Fruit fly (Drosophila melanogaster) whole organism, pupa: ENCODE measurements around the gene CG33263.

Experiments
- CG14655 ChIP-seq: fragments of 200-800 bp; sonication (Bioruptor generic); optimal IDR thresholded peaks from 3 replicates; lab custom pipeline; 2017; ENCODE audit warnings: mild to moderate bottlenecking, missing biosample characterization, missing genetic modification reagents, missing genetic modification characterization
- CG15710 ChIP-seq: fragments of 200-800 bp; sonication (Bioruptor generic); optimal IDR thresholded peaks from 2 replicates; lab custom pipeline; 2018; ENCODE audit warnings: missing biosample characterization, mild to moderate bottlenecking, missing genetic modification characterization, moderate library complexity
- CG34367 ChIP-seq: fragments of 200-800 bp; sonication (Bioruptor generic); optimal IDR thresholded peaks from 2 replicates; lab custom pipeline; 2018; ENCODE audit warnings: missing biosample characterization, mild to moderate bottlenecking, missing genetic modification characterization
- CG4496 ChIP-seq: fragments of 200-800 bp; sonication (Bioruptor generic); IDR thresholded peaks from 3 replicates; pipeline ENCODE4 v1.3.6; 2022; ENCODE audit warnings: missing biosample characterization, missing genetic modification characterization
- CG8301 ChIP-seq: fragments of 200-800 bp; sonication (Bioruptor generic); optimal IDR thresholded peaks from 2 replicates; lab custom pipeline; 2018; ENCODE audit warnings: missing biosample characterization, mild to moderate bottlenecking, missing genetic modification characterization
- CG9948 ChIP-seq: fragments of 200-800 bp; sonication (Bioruptor generic); optimal IDR thresholded peaks from 2 replicates; lab custom pipeline; 2018; ENCODE audit warnings: missing biosample characterization, mild to moderate bottlenecking, missing genetic modification characterization, moderate library complexity
- D1 ChIP-seq: fragments of 200-800 bp; sonication (Bioruptor generic); optimal IDR thresholded peaks from 2 replicates; lab custom pipeline; 2018; ENCODE audit warnings: missing biosample characterization, mild to moderate bottlenecking, missing genetic modification characterization, moderate library complexity
- EcR ChIP-seq: fragments of 200-800 bp; sonication (Bioruptor generic); optimal IDR thresholded peaks from 3 replicates; lab custom pipeline; 2019; ENCODE audit warnings: missing biosample characterization, missing genetic modification characterization, mild to moderate bottlenecking, moderate library complexity, missing genetic modification reagents
- Ets98B ChIP-seq: fragments of 200-800 bp; sonication (Bioruptor generic); IDR thresholded peaks from 2 replicates; pipeline ENCODE4 v1.3.6; 2022; ENCODE audit warnings: missing biosample characterization, missing genetic modification characterization
- Pif1A ChIP-seq: fragments of 200-800 bp; sonication (Bioruptor generic); optimal IDR thresholded peaks from 3 replicates; lab custom pipeline; 2016; ENCODE audit warnings: missing biosample characterization, missing genetic modification characterization
- Snoo ChIP-seq: fragments of 200-800 bp; sonication (Bioruptor generic); optimal IDR thresholded peaks from 3 replicates; lab custom pipeline; 2017; ENCODE audit warnings: missing biosample characterization, mild to moderate bottlenecking, missing genetic modification characterization, inconsistent platforms
- gl ChIP-seq: fragments of 200-800 bp; sonication (Bioruptor generic); optimal IDR thresholded peaks from 2 replicates; lab custom pipeline; 2018; ENCODE audit warnings: missing biosample characterization, mild to moderate bottlenecking, missing genetic modification characterization
- rn ChIP-seq: fragments of 200-800 bp; sonication (Bioruptor generic); IDR thresholded peaks from 2 replicates; pipeline ENCODE4 v1.3.6; 2022; ENCODE audit warnings: missing biosample characterization, missing genetic modification characterization

dm6 chr3L:13437036-13437435, 13.1 kb upstream of the CG33263 start, which contains the start of gene CG10154:
- TF ChIP-seq rn (GFP tag; lab: Robert Waterston, UW) (no peak), EcR (GFP tag; lab: Kevin White, UChicago) (no peak), Pif1A (GFP tag; lab: Kevin White, UChicago) (no peak), CG14655 (GFP tag; lab: Kevin White, UChicago) (no peak), CG4496 (GFP tag; lab: Robert Waterston, UW) (no peak), CG34367 (tag; lab: Kevin White, UChicago) (no peak), CG8301 (no peak), CG9948 (tag; lab: Kevin White, UChicago) (no peak), CG15710 (tag; lab: Kevin White, UChicago) (no peak), Ets98B (GFP tag; lab: Robert Waterston, UW) (no peak), D1 (no peak), Snoo (tag; lab: Kevin White, UChicago) (no peak), gl (tag; lab: Kevin White, UChicago) (no peak)
